Fruit fly (Drosophila melanogaster) whole organism, prepupa: ENCODE results near the gene CycH.

ENCODE experiments used
- CG10631 ChIP-seq: fragments of 200-800 bp; sonication (Bioruptor generic); optimal IDR thresholded peaks from 2 replicates; lab custom pipeline; 2016; ENCODE audit warnings: missing biosample characterization, missing genetic modification characterization
- CG16779 ChIP-seq: fragments of 200-800 bp; sonication (Bioruptor generic); optimal IDR thresholded peaks from 3 replicates; lab custom pipeline; 2017; ENCODE audit warnings: missing biosample characterization, mild to moderate bottlenecking, missing genetic modification characterization
- CG31627 ChIP-seq: fragments of 200-800 bp; sonication (Bioruptor generic); optimal IDR thresholded peaks from 3 replicates; lab custom pipeline; 2016; ENCODE audit warnings: missing biosample characterization, missing genetic modification characterization
- CG6792 ChIP-seq: fragments of 200-800 bp; sonication (Bioruptor generic); optimal IDR thresholded peaks from 3 replicates; lab custom pipeline; 2016; ENCODE audit warnings: missing biosample characterization, missing genetic modification characterization
- Eip93F ChIP-seq: fragments of 200-800 bp; sonication (Bioruptor generic); optimal IDR thresholded peaks from 2 replicates; lab custom pipeline; 2016; ENCODE audit warnings: missing biosample characterization, mild to moderate bottlenecking, missing genetic modification characterization
- Hr39 ChIP-seq: fragments of 200-800 bp; sonication (Bioruptor generic); optimal IDR thresholded peaks from 2 replicates; lab custom pipeline; 2016; ENCODE audit warnings: missing biosample characterization, missing genetic modification characterization
- Met ChIP-seq: fragments of 200-800 bp; sonication (Bioruptor generic); optimal IDR thresholded peaks from 3 replicates; lab custom pipeline; 2016; ENCODE audit warnings: missing biosample characterization, missing genetic modification characterization
- Smox ChIP-seq: fragments of 200-800 bp; sonication (Bioruptor generic); optimal IDR thresholded peaks from 3 replicates; lab custom pipeline; 2016; ENCODE audit warnings: missing biosample characterization, missing genetic modification characterization
- Sox15 ChIP-seq: fragments of 200-800 bp; sonication (Bioruptor generic); optimal IDR thresholded peaks from 3 replicates; lab custom pipeline; 2016; ENCODE audit warnings: missing biosample characterization, missing genetic modification characterization
- achi ChIP-seq: fragments of 200-800 bp; sonication (Bioruptor generic); optimal IDR thresholded peaks from 3 replicates; lab custom pipeline; 2016; ENCODE audit warnings: missing biosample characterization, missing genetic modification characterization
- acj6 ChIP-seq: fragments of 200-800 bp; sonication (Bioruptor generic); optimal IDR thresholded peaks from 3 replicates; lab custom pipeline; 2016; ENCODE audit warnings: missing biosample characterization, missing genetic modification characterization
- net ChIP-seq: fragments of 200-800 bp; sonication (Bioruptor generic); optimal IDR thresholded peaks from 3 replicates; lab custom pipeline; 2016; ENCODE audit warnings: missing biosample characterization, missing genetic modification characterization
- svp ChIP-seq: fragments of 200-800 bp; sonication (Bioruptor generic); peaks from one replicate; lab custom pipeline; 2016; ENCODE audit warnings: missing biosample characterization, missing genetic modification characterization

dm6 chr3L:21821780-21822179 lies at the start of gene CycH:
- TF ChIP-seq Met (GFP tag; lab: Kevin White, UChicago) (no peak), Eip93F (no peak), Sox15 (no peak), Smox (GFP tag; lab: Kevin White, UChicago) (peak; percentile 33), acj6 (GFP tag; lab: Kevin White, UChicago) (peak; percentile 10), Hr39 (peak; percentile 39), net (GFP tag; lab: Kevin White, UChicago) (no peak), CG10631 (GFP tag; lab: Kevin White, UChicago) (peak; percentile 29), achi (peak; percentile 14), CG6792 (no peak), CG31627 (GFP tag; lab: Kevin White, UChicago) (peak; percentile 39), svp (GFP tag; lab: Kevin White, UChicago) (peak; percentile 41), CG16779 (no peak)
